Fruit fly (Drosophila melanogaster) whole organism, wandering third instar larva: ENCODE measurements around the gene CG9331.
A peak's percentile ranks its signal among the peaks of the same experiment; 100 is the strongest.

Experiments used
- Abd-B ChIP-seq: fragments of >200 bp; optimal IDR thresholded peaks from 2 replicates; lab custom pipeline; 2017; ENCODE audit warnings: missing biosample characterization, missing genetic modification characterization
- CG32264 ChIP-seq: fragments of 200-800 bp; sonication (Bioruptor generic); optimal IDR thresholded peaks from 2 replicates; lab custom pipeline; 2016; ENCODE audit warnings: missing biosample characterization, missing genetic modification characterization
- CG9705 ChIP-seq: fragments of 200-800 bp; sonication (Bioruptor generic); optimal IDR thresholded peaks from 2 replicates; lab custom pipeline; 2018; ENCODE audit warnings: missing biosample characterization, mild to moderate bottlenecking, missing genetic modification characterization
- CrebA ChIP-seq: fragments of 200-800 bp; sonication (Bioruptor generic); optimal IDR thresholded peaks from 2 replicates; lab custom pipeline; 2016; ENCODE audit warnings: missing biosample characterization, mild to moderate bottlenecking, missing genetic modification characterization, borderline replicate concordance
- Dif ChIP-seq: fragments of 200-275, 200-300 bp; sonication (Bioruptor generic); optimal IDR thresholded peaks from 2 replicates; lab custom pipeline; 2018; ENCODE audit warnings: missing biosample characterization, missing genetic modification characterization; ENCODE audit not compliant: partially characterized antibody
- HLH106 ChIP-seq: fragments of 200-800 bp; optimal IDR thresholded peaks from 3 replicates; lab custom pipeline; 2019; ENCODE audit warnings: missing biosample characterization, mild to moderate bottlenecking, missing genetic modification characterization, moderate library complexity
- Hnf4 ChIP-seq: fragments of 200-800 bp; sonication (Bioruptor generic); optimal IDR thresholded peaks from 2 replicates; lab custom pipeline; 2016; ENCODE audit warnings: missing biosample characterization, mild to moderate bottlenecking, missing genetic modification characterization
- Hr78 ChIP-seq: fragments of >200 bp; optimal IDR thresholded peaks from 2 replicates; lab custom pipeline; 2017; ENCODE audit warnings: missing biosample characterization, missing genetic modification characterization
- Hr83 ChIP-seq: fragments of 200-300 bp; sonication (Bioruptor generic); optimal IDR thresholded peaks from 2 replicates; lab custom pipeline; 2016; ENCODE audit warnings: missing biosample characterization, mild to moderate bottlenecking, missing genetic modification characterization, moderate library complexity; ENCODE audit not compliant: poor library complexity, severe bottlenecking
- Jra ChIP-seq: sonication (Bioruptor generic); optimal IDR thresholded peaks from 2 replicates; lab custom pipeline; 2016; ENCODE audit warnings: missing biosample characterization, missing genetic modification characterization
- Mio ChIP-seq: sonication (Bioruptor generic); optimal IDR thresholded peaks from 2 replicates; lab custom pipeline; 2016; ENCODE audit warnings: missing biosample characterization, missing genetic modification characterization
- Myc ChIP-seq: fragments of >200 bp; optimal IDR thresholded peaks from 2 replicates; lab custom pipeline; 2017
- N ChIP-seq: fragments of >200 bp; optimal IDR thresholded peaks from 2 replicates; lab custom pipeline; 2018; ENCODE audit warnings: missing biosample characterization, missing external identifiers, missing genetic modification characterization
- OdsH ChIP-seq: fragments of 200-800 bp; sonication (Bioruptor generic); optimal IDR thresholded peaks from 2 replicates; lab custom pipeline; 2016; ENCODE audit warnings: missing biosample characterization, mild to moderate bottlenecking, missing genetic modification characterization
- Rel ChIP-seq, 2 experiments: fragments of 200-800 bp; sonication (Bioruptor generic) in 1 of 2; optimal IDR thresholded peaks; 2 replicates in 1 of 2; 3 replicates in 1 of 2; lab custom pipeline; 2016 to 2019; ENCODE audit warnings: mild to moderate bottlenecking in 2 of 2, missing biosample characterization in 2 of 2, missing genetic modification characterization in 2 of 2, moderate library complexity in 1 of 2
- Sp1 ChIP-seq: fragments of 200-800 bp; sonication (Bioruptor generic); optimal IDR thresholded peaks from 3 replicates; lab custom pipeline; 2019; ENCODE audit warnings: missing biosample characterization, mild to moderate bottlenecking, missing genetic modification characterization, moderate library complexity
- Vsx2 ChIP-seq: fragments of 200-300, 225-300 bp; sonication (Bioruptor generic); optimal IDR thresholded peaks from 2 replicates; lab custom pipeline; 2018; ENCODE audit warnings: missing biosample characterization, missing genetic modification characterization; ENCODE audit not compliant: partially characterized antibody
- br ChIP-seq: fragments of 200-800 bp; sonication (Bioruptor generic); optimal IDR thresholded peaks from 2 replicates; lab custom pipeline; 2016; ENCODE audit warnings: missing biosample characterization, missing genetic modification characterization
- brk ChIP-seq: fragments of 200-800 bp; sonication (Bioruptor generic); optimal IDR thresholded peaks from 2 replicates; lab custom pipeline; 2016; ENCODE audit warnings: missing biosample characterization, mild to moderate bottlenecking, missing genetic modification characterization
- dl ChIP-seq, 2 experiments: fragments of 175-275, 200-275 bp in 1 of 2; fragments of 200-275 bp in 1 of 2; sonication (Bioruptor generic); optimal IDR thresholded peaks; lab custom pipeline; 2018; ENCODE audit warnings: mild to moderate bottlenecking in 2 of 2, missing biosample characterization in 2 of 2, missing genetic modification characterization in 2 of 2, moderate library complexity in 2 of 2; ENCODE audit not compliant: partially characterized antibody in 2 of 2, insufficient read depth in 1 of 2
- dmrt93B ChIP-seq: fragments of 200-800 bp; sonication (Bioruptor generic); optimal IDR thresholded peaks from 2 replicates; lab custom pipeline; 2018; ENCODE audit warnings: missing biosample characterization, mild to moderate bottlenecking, missing genetic modification characterization
- dsf ChIP-seq: sonication (Bioruptor generic); optimal IDR thresholded peaks from 2 replicates; lab custom pipeline; 2016; ENCODE audit warnings: missing biosample characterization, missing genetic modification characterization, borderline replicate concordance
- ey ChIP-seq: fragments of 200-800 bp; sonication (Bioruptor generic); optimal IDR thresholded peaks from 2 replicates; lab custom pipeline; 2016; ENCODE audit warnings: missing biosample characterization, missing genetic modification characterization
- foxo ChIP-seq, 2 experiments: fragments of 200-800 bp; sonication (Bioruptor generic); optimal IDR thresholded peaks; 2 replicates in 1 of 2; 3 replicates in 1 of 2; lab custom pipeline; 2016 to 2017; ENCODE audit warnings: missing biosample characterization in 2 of 2, missing genetic modification characterization in 2 of 2
- fru ChIP-seq: fragments of 200-800 bp; sonication (Bioruptor generic); optimal IDR thresholded peaks from 3 replicates; lab custom pipeline; 2016; ENCODE audit warnings: missing biosample characterization, mild to moderate bottlenecking, missing genetic modification characterization
- h ChIP-seq: fragments of 200-800 bp; sonication (Bioruptor generic); optimal IDR thresholded peaks from 3 replicates; lab custom pipeline; 2016; ENCODE audit warnings: missing biosample characterization, mild to moderate bottlenecking, missing genetic modification characterization
- jim ChIP-seq: fragments of 175-275, 200-325 bp; sonication (Bioruptor generic); optimal IDR thresholded peaks from 2 replicates; lab custom pipeline; 2016; ENCODE audit warnings: missing biosample characterization, mild to moderate bottlenecking, missing genetic modification characterization
- lola ChIP-seq: fragments of >200 bp; optimal IDR thresholded peaks from 2 replicates; lab custom pipeline; 2017; ENCODE audit warnings: missing biosample characterization, missing genetic modification characterization
- pan ChIP-seq: fragments of >200 bp; optimal IDR thresholded peaks from 2 replicates; lab custom pipeline; 2017
- psq ChIP-seq: fragments of 200-800 bp; sonication (Bioruptor generic); optimal IDR thresholded peaks from 3 replicates; lab custom pipeline; 2017; ENCODE audit warnings: missing biosample characterization, mild to moderate bottlenecking, missing genetic modification characterization, moderate library complexity
- rgr ChIP-seq: fragments of 200-800 bp; sonication (Bioruptor generic); optimal IDR thresholded peaks from 3 replicates; lab custom pipeline; 2016; ENCODE audit warnings: missing biosample characterization, mild to moderate bottlenecking, missing genetic modification characterization
- sage ChIP-seq: fragments of 200-800 bp; sonication (Bioruptor generic); optimal IDR thresholded peaks from 2 replicates; lab custom pipeline; 2016; ENCODE audit warnings: missing biosample characterization, mild to moderate bottlenecking, missing genetic modification characterization
- sv ChIP-seq: fragments of 200-800 bp; sonication (Bioruptor generic); optimal IDR thresholded peaks from 3 replicates; lab custom pipeline; 2016; ENCODE audit warnings: missing biosample characterization, missing genetic modification characterization
- usp ChIP-seq: fragments of >200 bp; optimal IDR thresholded peaks from 2 replicates; lab custom pipeline; 2017; ENCODE audit warnings: missing biosample characterization, missing genetic modification characterization
- woc ChIP-seq: sonication (Bioruptor generic); optimal IDR thresholded peaks from 2 replicates; lab custom pipeline; 2016; ENCODE audit warnings: missing biosample characterization, mild to moderate bottlenecking, missing genetic modification characterization

The CG9331 gene

dm6 chr2L:20775941-20776340, 46.7 kb upstream of the CG9331 start:
- TF ChIP-seq woc: no peak
- TF ChIP-seq Sp1 (GFP tag; lab: Kevin White, UChicago): no peak
- no peak for TF ChIP-seq Hr78
- peak; percentile 56 for TF ChIP-seq pan
- TF ChIP-seq fru: no peak

DNA sequence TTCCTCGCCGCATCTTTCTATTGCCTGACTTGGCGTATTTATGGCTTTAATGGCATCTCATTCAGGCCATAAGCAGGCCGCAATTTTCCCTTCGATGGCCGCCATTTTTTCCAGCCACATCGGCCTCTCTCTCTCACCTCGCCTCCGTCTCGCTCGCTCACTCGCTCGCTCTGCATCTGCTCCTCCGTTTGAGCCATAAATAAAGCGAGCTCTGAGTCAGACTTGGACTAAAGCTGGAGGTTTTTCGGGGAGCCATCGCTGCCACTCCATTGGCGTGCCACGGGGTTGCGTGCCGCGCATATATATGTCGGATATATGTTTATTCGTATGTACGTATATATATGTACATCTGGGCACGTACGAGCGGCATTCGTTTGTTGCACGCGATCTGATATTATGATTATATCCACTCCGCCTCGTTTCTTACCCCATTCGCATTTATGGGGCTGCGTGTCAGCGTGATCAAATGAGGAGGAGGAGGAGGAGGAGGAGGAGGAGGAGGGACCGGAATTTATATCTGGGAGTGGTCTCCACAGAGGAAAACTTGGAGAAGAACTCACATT, 45.6 kb upstream of the CG9331 start:
- TF ChIP-seq Abd-B (GFP tag; lab: Kevin White, UChicago) (no peak), brk (GFP tag; lab: Kevin White, UChicago) (no peak), woc (no peak), foxo (GFP tag; optimal IDR thresholded peaks at IDR 0.05; lab: Kevin White, UChicago) (no peak), CG9705 (GFP tag; lab: Kevin White, UChicago) (no peak), sv (GFP tag; lab: Kevin White, UChicago) (no peak), CrebA (GFP tag; lab: Kevin White, UChicago) (no peak), Vsx2 (GFP tag; lab: Kevin White, UChicago) (no peak), Dif (GFP tag; lab: Kevin White, UChicago) (no peak), OdsH (no peak), usp (GFP tag; lab: Kevin White, UChicago) (no peak), rgr (GFP tag; lab: Kevin White, UChicago) (no peak), sage (no peak), br (GFP tag; lab: Kevin White, UChicago) (no peak), dl (GFP tag; optimal IDR thresholded peaks at IDR 0.05; lab: Kevin White, UChicago; ENCODE audit: insufficient read depth in 1 of 2, partially characterized antibody in 2 of 2) (no peak), ey (GFP tag; lab: Kevin White, UChicago) (no peak)

- TF ChIP-seq OdsH: no peak
- no peak for TF ChIP-seq dmrt93B
- TF ChIP-seq Myc (lab: Kevin White, UChicago): no peak
- TF ChIP-seq brk (GFP tag; lab: Kevin White, UChicago): no peak
- TF ChIP-seq N (GFP tag; lab: Kevin White, UChicago): no peak
- no peak for TF ChIP-seq Sp1 (GFP tag; lab: Kevin White, UChicago)
- TF ChIP-seq sage: no peak
- no peak for TF ChIP-seq CrebA (GFP tag; lab: Kevin White, UChicago)
- no peak for TF ChIP-seq CG9705 (GFP tag; lab: Kevin White, UChicago)
- TF ChIP-seq Hr78: no peak
- no peak for TF ChIP-seq HLH106
- TF ChIP-seq lola (GFP tag; lab: Kevin White, UChicago): no peak
- TF ChIP-seq Hr83 (GFP tag; lab: Kevin White, UChicago): no peak
- no peak for TF ChIP-seq jim (GFP tag; lab: Kevin White, UChicago)
Measured at dm6 chr2L:20778380-20778779, 44.2 kb upstream of the CG9331 start.

- TF ChIP-seq Jra (GFP tag; lab: Kevin White, UChicago) (peak; percentile 50), Rel (GFP tag; optimal IDR thresholded peaks at IDR 0.05; lab: Kevin White, UChicago) (no peak), Rel (tag; optimal IDR thresholded peaks at IDR 0.05; lab: Kevin White, UChicago) (no peak), OdsH (peak; percentile 76), Sp1 (GFP tag; lab: Kevin White, UChicago) (peak; percentile 45), Hr78 (no peak), Dif (GFP tag; lab: Kevin White, UChicago) (no peak), psq (GFP tag; lab: Kevin White, UChicago) (peak; percentile 42), dmrt93B (peak; percentile 12), dl (GFP tag; optimal IDR thresholded peaks at IDR 0.05; lab: Kevin White, UChicago; ENCODE audit: insufficient read depth in 1 of 2, partially characterized antibody in 2 of 2) (no peak), fru (peak; percentile 43), h (GFP tag; lab: Kevin White, UChicago) (peak; percentile 74), pan (no peak), foxo (GFP tag; optimal IDR thresholded peaks at IDR 0.05; lab: Kevin White, UChicago) (peak in 1 of 2 experiments; percentile 45), CrebA (GFP tag; lab: Kevin White, UChicago) (no peak), dsf (GFP tag; lab: Kevin White, UChicago) (no peak), Vsx2 (GFP tag; lab: Kevin White, UChicago) (no peak), rgr (GFP tag; lab: Kevin White, UChicago) (peak; percentile 70), Hr83 (GFP tag; lab: Kevin White, UChicago) (peak; percentile 85), woc (no peak), Myc (lab: Kevin White, UChicago) (no peak), CG32264 (GFP tag; lab: Kevin White, UChicago) (peak; percentile 31), Hnf4 (GFP tag; lab: Kevin White, UChicago) (peak; percentile 50), jim (GFP tag; lab: Kevin White, UChicago) (no peak), Mio (GFP tag; lab: Kevin White, UChicago) (no peak), br (GFP tag; lab: Kevin White, UChicago) (peak; percentile 68)
Measured at dm6 chr2L:20780768-20781167, 41.9 kb upstream of the CG9331 start.
